Worm (Caenorhabditis elegans) whole organism, young adult: Measurements from ENCODE around the gene dhhc-1.

Source experiments
- nhr-90 ChIP-seq: sonication (generic microtip); optimal IDR thresholded peaks from 2 replicates; lab custom pipeline; 2016; ENCODE audit warnings: missing genotype, mild to moderate bottlenecking, missing genetic modification characterization, missing compliant biosample characterization
- snpc-4 ChIP-seq, 5 experiments: fragments of 150-350 bp in 1 of 5; sonication (generic microtip) in 4 of 5; optimal IDR thresholded peaks; 2 replicates each; lab custom pipeline; 2014 to 2018; ENCODE audit warnings: missing genetic modification characterization in 5 of 5, missing biosample characterization in 3 of 5, antibody characterized with exemption in 2 of 5, mild to moderate bottlenecking in 2 of 5, missing compliant biosample characterization in 2 of 5, missing genotype in 2 of 5, moderate library complexity in 2 of 5, missing genetic modification reagents in 1 of 5
- unc-130 ChIP-seq: sonication (generic microtip); optimal IDR thresholded peaks from 2 replicates; lab custom pipeline; 2016; ENCODE audit warnings: missing genetic modification reagents, missing genetic modification characterization, missing compliant biosample characterization

DNA sequence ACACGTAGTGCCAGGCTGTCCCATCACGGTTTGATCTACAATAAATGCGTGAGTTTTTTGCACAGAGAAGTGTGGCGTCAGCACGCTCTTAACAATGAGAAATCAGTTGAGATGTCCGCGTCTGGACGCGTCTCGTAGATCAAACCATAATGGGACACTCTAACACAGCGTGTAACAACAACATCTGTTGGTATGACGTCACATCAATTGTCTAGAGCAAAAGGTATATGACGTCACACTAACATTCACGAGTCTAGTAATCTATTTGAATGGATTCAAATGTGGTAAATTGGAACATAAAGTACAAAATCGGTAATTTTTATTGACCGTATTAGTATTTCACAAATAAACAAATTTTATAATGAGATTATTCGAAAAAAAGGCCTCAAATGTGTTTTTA, 15.5 kb upstream of the dhhc-1 start:
- TF ChIP-seq snpc-4 (GFP tag; optimal IDR thresholded peaks at IDR 0.05; lab: Kevin White, UChicago) (no peak), snpc-4 (tag; optimal IDR thresholded peaks at IDR 0.05; lab: Kevin White, UChicago) (no peak), unc-130 (no peak), nhr-90 (tag; lab: Kevin White, UChicago) (no peak)
